Worm (Caenorhabditis elegans) whole organism, L3 larva: ENCODE measurements around the gene T23F11.6.
A peak's percentile ranks its signal among the peaks of the same experiment; 100 is the strongest.

Source experiments
- R02D3.7 ChIP-seq: fragments of 150-350 bp; optimal IDR thresholded peaks from 2 replicates; lab custom pipeline; 2014; ENCODE audit warnings: missing biosample characterization, missing genetic modification characterization
- ZK546.5 ChIP-seq: sonication (generic microtip); optimal IDR thresholded peaks from 2 replicates; lab custom pipeline; 2017; ENCODE audit warnings: missing biosample characterization, missing genetic modification characterization
- aly-2 ChIP-seq: fragments of 150-350 bp; optimal IDR thresholded peaks from 2 replicates; lab custom pipeline; 2014; ENCODE audit warnings: missing biosample characterization, missing genetic modification characterization
- ama-1 ChIP-seq: fragments of 150-350 bp; optimal IDR thresholded peaks from 2 replicates; lab custom pipeline; 2018
- ceh-16 ChIP-seq: sonication (generic microtip); optimal IDR thresholded peaks from 2 replicates; lab custom pipeline; 2017; ENCODE audit warnings: missing biosample characterization, missing genetic modification characterization
- ceh-82 ChIP-seq: fragments of 150-350 bp; optimal IDR thresholded peaks from 2 replicates; lab custom pipeline; 2014; ENCODE audit warnings: missing biosample characterization, missing genetic modification characterization
- ceh-9 ChIP-seq: sonication (generic microtip); optimal IDR thresholded peaks from 2 replicates; lab custom pipeline; 2018; ENCODE audit warnings: missing biosample characterization, missing genetic modification characterization
- daf-12 ChIP-seq: fragments of 150-350 bp; optimal IDR thresholded peaks from 2 replicates; lab custom pipeline; 2014; ENCODE audit warnings: missing biosample characterization, missing genetic modification reagents, missing genetic modification characterization
- egl-27 ChIP-seq: sonication (generic microtip); optimal IDR thresholded peaks from 4 replicates; lab custom pipeline; 2017; ENCODE audit warnings: missing biosample characterization, missing genetic modification reagents, missing genetic modification characterization
- egl-5 ChIP-seq: fragments of 150-350 bp; optimal IDR thresholded peaks from 2 replicates; lab custom pipeline; 2017; ENCODE audit warnings: missing biosample characterization, missing genetic modification reagents, missing genetic modification characterization, inconsistent platforms
- elt-1 ChIP-seq: fragments of 150-350 bp; optimal IDR thresholded peaks from 2 replicates; lab custom pipeline; 2014; ENCODE audit warnings: missing biosample characterization, missing genetic modification characterization
- elt-2 ChIP-seq: sonication (generic microtip); optimal IDR thresholded peaks from 2 replicates; lab custom pipeline; 2016; ENCODE audit warnings: missing genetic modification reagents, mild to moderate bottlenecking, missing genetic modification characterization, missing compliant biosample characterization
- elt-3 ChIP-seq, 3 experiments: fragments of 150-350 bp in 1 of 3; sonication (generic microtip) in 2 of 3; optimal IDR thresholded peaks; 2 replicates in 2 of 3; 4 replicates in 1 of 3; lab custom pipeline; 2014 to 2017; ENCODE audit warnings: missing biosample characterization in 3 of 3, missing genetic modification characterization in 3 of 3
- eor-1 ChIP-seq, 2 experiments: fragments of 150-350 bp; optimal IDR thresholded peaks; 2 replicates each; lab custom pipeline; 2014 to 2018; ENCODE audit warnings: missing biosample characterization in 2 of 2, missing genetic modification characterization in 2 of 2
- fkh-10 ChIP-seq: sonication (generic microtip); optimal IDR thresholded peaks from 2 replicates; lab custom pipeline; 2017; ENCODE audit warnings: missing biosample characterization, missing genetic modification reagents, missing genetic modification characterization
- fkh-2 ChIP-seq: fragments of 150-350 bp; optimal IDR thresholded peaks from 2 replicates; lab custom pipeline; 2014; ENCODE audit warnings: missing biosample characterization, missing genetic modification reagents, missing genetic modification characterization
- hmg-11 ChIP-seq: sonication (generic microtip); optimal IDR thresholded peaks from 2 replicates; lab custom pipeline; 2016; ENCODE audit warnings: missing genetic modification characterization, missing compliant biosample characterization
- jun-1 ChIP-seq: fragments of 150-350 bp; optimal IDR thresholded peaks from 2 replicates; lab custom pipeline; 2014; ENCODE audit warnings: missing biosample characterization, missing genetic modification reagents, missing genetic modification characterization
- lin-15B ChIP-seq: fragments of 150-350 bp; optimal IDR thresholded peaks from 2 replicates; lab custom pipeline; 2014; ENCODE audit warnings: missing biosample characterization, missing genetic modification characterization
- lin-39 ChIP-seq: fragments of 150-350 bp; optimal IDR thresholded peaks from 2 replicates; lab custom pipeline; 2018; ENCODE audit warnings: missing biosample characterization, missing genetic modification reagents, missing genetic modification characterization
- mdl-1 ChIP-seq: fragments of 150-350 bp; optimal IDR thresholded peaks from 2 replicates; lab custom pipeline; 2014; ENCODE audit warnings: missing biosample characterization, missing genetic modification characterization
- mml-1 ChIP-seq: fragments of 150-350 bp; sonication (generic microtip); optimal IDR thresholded peaks from 3 replicates; lab custom pipeline; 2014; ENCODE audit warnings: missing biosample characterization, missing genetic modification characterization
- nfya-1 ChIP-seq: sonication (generic microtip); optimal IDR thresholded peaks from 2 replicates; lab custom pipeline; 2017; ENCODE audit warnings: missing genetic modification characterization, mild to moderate bottlenecking, missing compliant biosample characterization, antibody characterized with exemption, moderate library complexity; ENCODE audit not compliant: insufficient read depth
- nhr-11 ChIP-seq: fragments of 150-350 bp; optimal IDR thresholded peaks from 2 replicates; lab custom pipeline; 2014; ENCODE audit warnings: missing biosample characterization, missing genetic modification characterization
- nhr-12 ChIP-seq: fragments of 150-350 bp; optimal IDR thresholded peaks from 2 replicates; lab custom pipeline; 2014; ENCODE audit warnings: missing biosample characterization, missing genetic modification characterization
- nhr-237 ChIP-seq: fragments of 150-350 bp; optimal IDR thresholded peaks from 2 replicates; lab custom pipeline; 2014; ENCODE audit warnings: missing biosample characterization, missing genetic modification characterization
- nhr-25 ChIP-seq: sonication (generic microtip); optimal IDR thresholded peaks from 2 replicates; lab custom pipeline; 2017; ENCODE audit warnings: missing biosample characterization, missing genetic modification characterization
- nhr-43 ChIP-seq: sonication (generic microtip); optimal IDR thresholded peaks from 2 replicates; lab custom pipeline; 2016; ENCODE audit warnings: mild to moderate bottlenecking, missing genetic modification characterization, missing compliant biosample characterization; ENCODE audit not compliant: poor library complexity, severe bottlenecking
- nhr-67 ChIP-seq: fragments of 150-350 bp; optimal IDR thresholded peaks from 2 replicates; lab custom pipeline; 2014; ENCODE audit warnings: missing biosample characterization, missing genetic modification characterization
- nhr-76 ChIP-seq: fragments of 150-350 bp; sonication (generic microtip); optimal IDR thresholded peaks from 5 replicates; lab custom pipeline; 2014; ENCODE audit warnings: missing biosample characterization, missing genetic modification characterization
- nhr-77 ChIP-seq: fragments of 150-350 bp; optimal IDR thresholded peaks from 2 replicates; lab custom pipeline; 2014; ENCODE audit warnings: missing biosample characterization, missing genetic modification characterization
- pha-4 ChIP-seq: fragments of 150-350 bp; optimal IDR thresholded peaks from 2 replicates; lab custom pipeline; 2014; ENCODE audit warnings: missing biosample characterization, missing genetic modification reagents, missing genetic modification characterization
- pqm-1 ChIP-seq: fragments of 150-350 bp; optimal IDR thresholded peaks from 2 replicates; lab custom pipeline; 2017; ENCODE audit warnings: missing biosample characterization, missing genetic modification characterization, inconsistent platforms
- sea-2 ChIP-seq: fragments of 150-350 bp; sonication (generic microtip); optimal IDR thresholded peaks from 4 replicates; lab custom pipeline; 2014; ENCODE audit warnings: missing biosample characterization, missing genetic modification reagents, missing genetic modification characterization
- skn-1 ChIP-seq: fragments of 150-350 bp; optimal IDR thresholded peaks from 2 replicates; lab custom pipeline; 2014; ENCODE audit warnings: missing biosample characterization, missing genetic modification characterization
- snpc-4 ChIP-seq: fragments of 150-350 bp; optimal IDR thresholded peaks from 2 replicates; lab custom pipeline; 2014; ENCODE audit warnings: missing biosample characterization, missing genetic modification characterization
- tbx-2 ChIP-seq: sonication (generic microtip); optimal IDR thresholded peaks from 2 replicates; lab custom pipeline; 2016; ENCODE audit warnings: mild to moderate bottlenecking, missing genetic modification characterization, missing compliant biosample characterization
- unc-39 ChIP-seq: sonication (generic microtip); optimal IDR thresholded peaks from 4 replicates; lab custom pipeline; 2017; ENCODE audit warnings: missing biosample characterization, missing genetic modification characterization
- unc-62 ChIP-seq: fragments of 150-350 bp; sonication (generic microtip); optimal IDR thresholded peaks from 4 replicates; lab custom pipeline; 2014; ENCODE audit warnings: missing biosample characterization, missing genetic modification reagents, missing genetic modification characterization
- zag-1 ChIP-seq: fragments of 150-350 bp; optimal IDR thresholded peaks from 2 replicates; lab custom pipeline; 2014; ENCODE audit warnings: missing biosample characterization, missing genetic modification characterization
- ztf-11 ChIP-seq: fragments of 150-350 bp; optimal IDR thresholded peaks from 2 replicates; lab custom pipeline; 2014; ENCODE audit warnings: missing biosample characterization, missing genetic modification characterization
- ztf-4 ChIP-seq: fragments of 150-350 bp; optimal IDR thresholded peaks from 2 replicates; lab custom pipeline; 2014; ENCODE audit warnings: missing biosample characterization, missing genetic modification characterization

T23F11.6 gene

DNA sequence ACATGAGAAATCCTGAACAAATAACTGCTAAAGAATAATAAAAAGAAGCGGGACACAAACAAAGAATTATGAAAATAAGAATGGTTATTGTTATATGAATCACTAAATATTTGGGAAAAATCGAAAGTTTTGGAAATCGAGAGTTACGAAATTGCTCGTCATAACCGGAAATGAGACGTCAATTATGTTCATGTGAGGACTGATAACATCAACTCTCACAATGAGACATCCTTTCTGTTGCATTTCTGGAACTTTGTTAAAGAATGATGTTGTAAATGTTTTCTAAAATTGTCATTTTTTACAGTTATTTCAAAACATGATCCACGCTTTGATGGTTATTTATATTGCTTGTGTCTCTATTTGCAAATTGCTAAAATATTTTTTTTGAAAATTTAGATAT, at the start of gene T23F11.6:
TSS of gene T23F11.6 (minus strand) at position 45 of the 400 bp plus-strand sequence.
- TF ChIP-seq nfya-1 (tag; lab: Kevin White, UChicago) (no peak), pqm-1 (tag; lab: Kevin White, UChicago) (peak; percentile 59), elt-2 (tag; lab: Kevin White, UChicago) (peak; percentile 44)

DNA sequence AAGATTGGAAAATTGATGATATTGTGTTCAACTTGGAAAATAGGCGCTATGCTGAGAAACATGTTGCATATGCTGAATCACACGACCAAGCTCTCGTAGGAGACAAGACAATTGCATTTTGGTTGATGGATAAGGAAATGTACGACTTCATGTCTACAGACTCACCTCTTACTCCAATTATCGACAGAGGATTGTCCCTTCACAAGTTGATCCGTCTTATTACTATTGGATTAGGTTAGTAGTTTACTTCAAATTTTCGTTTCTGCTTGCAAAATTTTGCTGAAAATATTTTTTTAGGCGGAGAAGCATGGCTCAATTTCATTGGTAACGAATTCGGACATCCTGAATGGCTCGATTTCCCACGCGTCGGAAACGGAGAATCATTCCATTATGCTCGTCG, 49.2 kb upstream of the T23F11.6 start:
- TF ChIP-seq sea-2 (GFP tag; lab: Kevin White, UChicago): no peak
- TF ChIP-seq R02D3.7 (tag; lab: Kevin White, UChicago): no peak
- TF ChIP-seq, all 47 proteins: peak for 0

DNA sequence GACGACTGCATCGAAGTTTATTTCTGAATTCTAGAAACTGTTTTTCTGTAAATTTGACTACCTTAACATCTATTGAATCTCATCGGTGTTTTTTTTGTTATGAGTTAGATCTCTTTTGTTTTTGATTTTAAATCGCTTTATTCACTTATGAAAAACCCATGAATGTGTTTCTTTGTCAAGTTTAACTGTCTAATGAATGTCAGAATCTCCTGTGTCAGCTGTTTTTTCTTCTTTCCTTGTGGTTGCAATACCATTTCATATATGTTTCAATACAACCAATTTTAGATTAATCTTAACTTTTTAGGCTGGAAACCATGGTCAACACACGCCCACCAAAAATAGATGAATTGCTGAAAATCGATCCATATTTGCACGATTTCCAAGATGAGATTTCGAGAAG, 47.3 kb upstream of the T23F11.6 start, which contains the start of gene T04A8.7:
TSS of gene T04A8.7 (plus strand) at position 301 of the 400 bp plus-strand sequence.
- TF ChIP-seq pha-4 (tag; lab: Kevin White, UChicago) (no peak), ceh-9 (no peak), snpc-4 (tag; lab: Kevin White, UChicago) (no peak), lin-39 (tag; lab: Kevin White, UChicago) (no peak), nhr-67 (tag; lab: Kevin White, UChicago) (no peak), egl-5 (tag; lab: Kevin White, UChicago) (no peak), eor-1 (tag; optimal IDR thresholded peaks at IDR 0.05; lab: Kevin White, UChicago) (no peak), nhr-25 (tag; lab: Kevin White, UChicago) (no peak), skn-1 (no peak), mdl-1 (tag; lab: Kevin White, UChicago) (no peak), nhr-237 (tag; lab: Kevin White, UChicago) (no peak), aly-2 (tag; lab: Kevin White, UChicago) (no peak), lin-15B (no peak), nhr-77 (no peak), elt-2 (tag; lab: Kevin White, UChicago) (no peak), nhr-43 (no peak), pqm-1 (tag; lab: Kevin White, UChicago) (no peak), ztf-11 (tag; lab: Kevin White, UChicago) (no peak), ama-1 (no peak)

DNA sequence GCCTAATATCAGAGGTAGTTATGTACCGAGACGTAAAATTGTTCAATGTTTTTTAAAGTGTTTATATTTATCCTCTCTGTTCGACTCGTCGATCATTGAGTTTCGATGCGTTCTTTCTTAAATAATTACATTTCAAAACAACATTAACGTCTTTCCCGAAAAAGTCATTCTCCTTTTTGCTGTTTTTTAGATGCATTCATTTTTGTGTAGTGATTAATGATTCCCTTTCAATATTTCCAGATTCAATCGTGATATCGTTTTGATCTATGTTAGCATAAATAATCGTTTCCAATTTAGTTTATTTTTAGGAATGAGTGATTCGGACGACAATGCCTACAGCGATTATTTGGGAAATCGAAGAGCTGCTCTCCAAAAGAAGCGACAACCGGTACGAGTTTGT, 46.0 kb upstream of the T23F11.6 start, which contains the start of gene T04A8.8:
TSS of gene T04A8.8 (plus strand) at position 301 of the 400 bp plus-strand sequence.
- TF ChIP-seq ztf-4: no peak

DNA sequence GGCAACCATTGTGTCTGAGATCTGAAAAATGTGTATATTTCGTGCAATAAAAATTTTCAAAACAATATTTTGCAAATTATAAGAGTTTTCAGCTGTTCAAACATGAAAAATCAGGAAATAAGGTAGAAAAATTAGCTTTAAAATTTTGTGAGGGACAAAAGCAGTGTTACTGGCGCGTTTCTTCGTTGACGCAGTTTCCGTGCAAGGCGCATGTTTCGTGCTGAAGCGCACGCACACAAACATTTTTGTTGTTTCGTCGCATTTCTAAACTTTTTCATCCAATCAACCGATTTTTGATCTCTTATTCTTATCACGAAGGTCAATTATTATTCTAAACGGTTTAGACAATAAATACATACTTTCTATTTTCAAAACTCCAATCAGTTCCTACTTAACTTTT, 45.6 kb upstream of the T23F11.6 start, which contains the start of gene nifk-1:
TSS of gene nifk-1 (minus strand) at position 27 of the 400 bp plus-strand sequence.
- TF ChIP-seq daf-12 (tag; lab: Kevin White, UChicago) (no peak), nhr-12 (tag; lab: Kevin White, UChicago) (no peak), nhr-11 (tag; lab: Kevin White, UChicago) (no peak), nhr-25 (tag; lab: Kevin White, UChicago) (peak; percentile 54), lin-39 (tag; lab: Kevin White, UChicago) (peak; percentile 55), pqm-1 (tag; lab: Kevin White, UChicago) (peak; percentile 12), elt-1 (tag; lab: Kevin White, UChicago) (no peak), fkh-2 (tag; lab: Kevin White, UChicago) (no peak), mml-1 (tag; lab: Kevin White, UChicago) (no peak), skn-1 (no peak), elt-3 (tag; optimal IDR thresholded peaks at IDR 0.05; lab: Kevin White, UChicago) (no peak), mdl-1 (tag; lab: Kevin White, UChicago) (no peak), nhr-43 (peak; percentile 6), zag-1 (tag; lab: Kevin White, UChicago) (no peak), snpc-4 (tag; lab: Kevin White, UChicago) (peak; percentile 80), ztf-11 (tag; lab: Kevin White, UChicago) (no peak), ama-1 (peak; percentile 1), ceh-82 (tag; lab: Kevin White, UChicago) (no peak), nhr-77 (no peak), elt-2 (tag; lab: Kevin White, UChicago) (peak; percentile 67), lin-15B (peak; percentile 70), nhr-67 (tag; lab: Kevin White, UChicago) (no peak), nhr-237 (tag; lab: Kevin White, UChicago) (no peak), ceh-9 (no peak), egl-27 (tag; lab: Kevin White, UChicago) (no peak), tbx-2 (tag; lab: Kevin White, UChicago) (no peak), unc-39 (no peak), unc-62 (GFP tag; lab: Kevin White, UChicago) (no peak), pha-4 (tag; lab: Kevin White, UChicago) (peak; percentile 86), nhr-76 (tag; lab: Kevin White, UChicago) (no peak), ceh-16 (no peak), nfya-1 (tag; lab: Kevin White, UChicago) (peak; percentile 65), ZK546.5 (tag; lab: Kevin White, UChicago) (no peak), hmg-11 (tag; lab: Kevin White, UChicago) (peak; percentile 74), aly-2 (tag; lab: Kevin White, UChicago) (no peak), egl-5 (tag; lab: Kevin White, UChicago) (no peak), R02D3.7 (tag; lab: Kevin White, UChicago) (peak; percentile 8), fkh-10 (GFP tag; lab: Kevin White, UChicago) (no peak), eor-1 (tag; optimal IDR thresholded peaks at IDR 0.05; lab: Kevin White, UChicago) (no peak), jun-1 (tag; lab: Kevin White, UChicago) (peak; percentile 64)
